Fruit fly (Drosophila melanogaster) whole organism, embryonic: ENCODE data around the gene CG13369.

ENCODE experiments used
- Atf-2 ChIP-seq: fragments of 200-800 bp; sonication (Bioruptor generic); optimal IDR thresholded peaks from 2 replicates; lab custom pipeline; 2016; ENCODE audit warnings: missing biosample characterization, missing genetic modification characterization
- Awh ChIP-seq: fragments of 200-800 bp; sonication (Bioruptor generic); IDR thresholded peaks from 2 replicates; pipeline ENCODE4, ENCODE4 v1.3.6; 2022; ENCODE audit warnings: missing biosample characterization, missing genetic modification characterization
- CG10209 ChIP-seq: fragments of 200-800 bp; sonication (Bioruptor generic); optimal IDR thresholded peaks from 3 replicates; lab custom pipeline; 2017; ENCODE audit warnings: missing biosample characterization, mild to moderate bottlenecking, missing genetic modification characterization, missing genetic modification reagents
- CG10565 ChIP-seq: fragments of 200-800 bp; sonication (Bioruptor generic); optimal IDR thresholded peaks from 3 replicates; lab custom pipeline; 2016; ENCODE audit warnings: missing biosample characterization, mild to moderate bottlenecking, missing genetic modification characterization
- CG10979 ChIP-seq: fragments of 200-800 bp; sonication (Bioruptor generic); optimal IDR thresholded peaks from 2 replicates; lab custom pipeline; 2018; ENCODE audit warnings: missing biosample characterization, mild to moderate bottlenecking, missing genetic modification characterization, moderate library complexity
- CG11247 ChIP-seq: fragments of 200-800 bp; sonication (Bioruptor generic); IDR thresholded peaks from 2 replicates; pipeline ENCODE4 v1.3.6; 2022; ENCODE audit warnings: missing biosample characterization, missing genetic modification characterization
- CG11456 ChIP-seq: fragments of 200-800 bp; sonication (Bioruptor generic); IDR thresholded peaks from 3 replicates; pipeline ENCODE4 v1.3.6; 2022; ENCODE audit warnings: missing biosample characterization, missing genetic modification characterization
- CG13296 ChIP-seq: fragments of 200-800 bp; sonication (Bioruptor generic); optimal IDR thresholded peaks from 3 replicates; lab custom pipeline; 2018; ENCODE audit warnings: missing biosample characterization, mild to moderate bottlenecking, missing genetic modification characterization
- CG14014 ChIP-seq: fragments of 200-800 bp; sonication (Bioruptor generic); IDR thresholded peaks from 2 replicates; pipeline ENCODE4 v1.3.6; 2022; ENCODE audit warnings: missing biosample characterization, missing genetic modification characterization
- CG15011 ChIP-seq: fragments of 200-800 bp; sonication (Bioruptor generic); optimal IDR thresholded peaks from 3 replicates; lab custom pipeline; 2018; ENCODE audit warnings: missing biosample characterization, mild to moderate bottlenecking, missing genetic modification characterization
- CG15073 ChIP-seq: fragments of 200-800 bp; sonication (Bioruptor generic); optimal IDR thresholded peaks from 2 replicates; lab custom pipeline; 2016; ENCODE audit warnings: missing biosample characterization, missing genetic modification characterization
- CG1647 ChIP-seq: fragments of 200-800 bp; sonication (Bioruptor generic); optimal IDR thresholded peaks from 3 replicates; lab custom pipeline; 2016; ENCODE audit warnings: missing biosample characterization, missing genetic modification characterization
- CG16813 ChIP-seq: fragments of 200-800 bp; sonication (Bioruptor generic); IDR thresholded peaks from 3 replicates; pipeline ENCODE4 v1.3.6; 2022; ENCODE audit warnings: missing biosample characterization, missing genetic modification characterization; ENCODE audit not compliant: partially characterized antibody
- CG17802 ChIP-seq: fragments of 200-800 bp; sonication (Bioruptor generic); optimal IDR thresholded peaks from 2 replicates; lab custom pipeline; 2018; ENCODE audit warnings: missing biosample characterization, mild to moderate bottlenecking, missing genetic modification characterization, moderate library complexity
- CG1832 ChIP-seq: fragments of 200-800 bp; sonication (Bioruptor generic); optimal IDR thresholded peaks from 2 replicates; lab custom pipeline; 2017; ENCODE audit warnings: missing biosample characterization, mild to moderate bottlenecking, missing genetic modification characterization, inconsistent platforms
- CG2889 ChIP-seq: fragments of 200-800 bp; sonication (Bioruptor generic); IDR thresholded peaks from 3 replicates; pipeline ENCODE4 v1.3.6; 2022; ENCODE audit warnings: missing biosample characterization, missing genetic modification characterization
- CG3065 ChIP-seq: fragments of 200-800 bp; sonication (Bioruptor generic); optimal IDR thresholded peaks from 2 replicates; lab custom pipeline; 2016; ENCODE audit warnings: missing biosample characterization, missing genetic modification characterization
- CG32532 ChIP-seq: fragments of 200-800 bp; sonication (Bioruptor generic); IDR thresholded peaks from 2 replicates; pipeline ENCODE4 v1.3.6; 2022; ENCODE audit warnings: missing biosample characterization, missing genetic modification characterization
- CG32772 ChIP-seq: fragments of 200-800 bp; sonication (Bioruptor generic); IDR thresholded peaks from 2 replicates; pipeline ENCODE4 v1.3.6; 2022; ENCODE audit warnings: missing biosample characterization, missing genetic modification characterization
- CG34376 ChIP-seq: fragments of 200-800 bp; sonication (Bioruptor generic); optimal IDR thresholded peaks from 2 replicates; lab custom pipeline; 2018; ENCODE audit warnings: missing biosample characterization, mild to moderate bottlenecking, missing genetic modification characterization
- CG34422 ChIP-seq: fragments of 200-800 bp; sonication (Bioruptor generic); IDR thresholded peaks from 3 replicates; pipeline ENCODE4 v1.3.6; 2022; ENCODE audit warnings: missing biosample characterization, missing genetic modification characterization
- CG9876 ChIP-seq: fragments of 200-800 bp; sonication (Bioruptor generic); optimal IDR thresholded peaks from 2 replicates; lab custom pipeline; 2016; ENCODE audit warnings: missing biosample characterization, missing genetic modification characterization
- CG9932 ChIP-seq: fragments of 200-800 bp; sonication (Bioruptor generic); IDR thresholded peaks from 2 replicates; pipeline ENCODE4 v1.3.6; 2022; ENCODE audit warnings: missing biosample characterization, missing genetic modification characterization
- CHES-1-like ChIP-seq: fragments of 200-800 bp; sonication (Bioruptor generic); optimal IDR thresholded peaks from 2 replicates; lab custom pipeline; 2016; ENCODE audit warnings: missing biosample characterization, missing genetic modification characterization
- HmgZ ChIP-seq: fragments of 200-800 bp; sonication (Bioruptor generic); optimal IDR thresholded peaks from 2 replicates; lab custom pipeline; 2018; ENCODE audit warnings: missing biosample characterization, mild to moderate bottlenecking, missing genetic modification characterization
- Hmr ChIP-seq: fragments of 200-800 bp; sonication (Bioruptor generic); optimal IDR thresholded peaks from 3 replicates; lab custom pipeline; 2017; ENCODE audit warnings: mild to moderate bottlenecking, missing biosample characterization, missing genetic modification reagents, missing genetic modification characterization
- MBD-R2 ChIP-seq: fragments of 200-800 bp; sonication (Bioruptor generic); IDR thresholded peaks from 2 replicates; pipeline ENCODE4 v1.3.6; 2022; ENCODE audit warnings: missing biosample characterization, missing genetic modification characterization
- NK7.1 ChIP-seq: fragments of 200-800 bp; sonication (Bioruptor generic); optimal IDR thresholded peaks from 3 replicates; lab custom pipeline; 2016; ENCODE audit warnings: missing biosample characterization, missing genetic modification characterization
- Oaz ChIP-seq: fragments of 200-800 bp; sonication (Bioruptor generic); IDR thresholded peaks from 2 replicates; pipeline ENCODE4 v1.3.6; 2022; ENCODE audit warnings: missing biosample characterization, missing genetic modification characterization
- Spps ChIP-seq: fragments of 200-800 bp; sonication (Bioruptor generic); optimal IDR thresholded peaks from 2 replicates; lab custom pipeline; 2018; ENCODE audit warnings: missing biosample characterization, mild to moderate bottlenecking, missing genetic modification characterization
- ap ChIP-seq: fragments of 200-800 bp; sonication (Bioruptor generic); IDR thresholded peaks from 2 replicates; pipeline ENCODE4 v1.3.6; 2022; ENCODE audit warnings: missing biosample characterization, missing genetic modification characterization
- bowl ChIP-seq: fragments of 200-800 bp; sonication (Bioruptor generic); IDR thresholded peaks from 2 replicates; pipeline ENCODE4 v1.3.6; 2022; ENCODE audit warnings: missing biosample characterization, missing genetic modification characterization
- chif ChIP-seq, 2 experiments: fragments of 200-800 bp; sonication (Bioruptor generic); optimal IDR thresholded peaks; 3 replicates each; lab custom pipeline; 2016; ENCODE audit warnings: missing biosample characterization in 2 of 2, missing genetic modification characterization in 2 of 2
- chm ChIP-seq: fragments of 200-800 bp; sonication (Bioruptor generic); IDR thresholded peaks from 2 replicates; pipeline ENCODE4 v1.3.6; 2022; ENCODE audit warnings: missing biosample characterization, missing genetic modification characterization
- crol ChIP-seq: fragments of 200-800 bp; sonication (Bioruptor generic); IDR thresholded peaks from 2 replicates; pipeline ENCODE4 v1.3.6; 2022; ENCODE audit warnings: missing biosample characterization, missing genetic modification characterization
- crp ChIP-seq, 2 experiments: fragments of 200-800 bp; sonication (Bioruptor generic); optimal IDR thresholded peaks; 2 replicates in 1 of 2; 3 replicates in 1 of 2; lab custom pipeline; 2017; ENCODE audit warnings: missing biosample characterization in 2 of 2, missing genetic modification characterization in 2 of 2, mild to moderate bottlenecking in 1 of 2, moderate library complexity in 1 of 2
- en ChIP-seq: fragments of 200-800 bp; sonication (Bioruptor generic); optimal IDR thresholded peaks from 2 replicates; lab custom pipeline; 2016; ENCODE audit warnings: missing biosample characterization, missing genetic modification characterization
- gro ChIP-seq: fragments of 200-800 bp; sonication (Bioruptor generic); optimal IDR thresholded peaks from 2 replicates; lab custom pipeline; 2016; ENCODE audit warnings: missing biosample characterization, missing genetic modification characterization
- gsb-n ChIP-seq: fragments of 200-800 bp; sonication (Bioruptor generic); optimal IDR thresholded peaks from 3 replicates; lab custom pipeline; 2018; ENCODE audit warnings: missing biosample characterization, mild to moderate bottlenecking, missing genetic modification characterization
- hbn ChIP-seq: fragments of 200-800 bp; sonication (Bioruptor generic); IDR thresholded peaks from 2 replicates; pipeline ENCODE4 v1.3.6; 2022; ENCODE audit warnings: missing biosample characterization, missing genetic modification characterization; ENCODE audit not compliant: partially characterized antibody
- jumu ChIP-seq: fragments of 200-800 bp; sonication (Bioruptor generic); optimal IDR thresholded peaks from 3 replicates; lab custom pipeline; 2016; ENCODE audit warnings: missing biosample characterization, missing genetic modification characterization
- lmd ChIP-seq: fragments of 200-800 bp; sonication (Bioruptor generic); IDR thresholded peaks from 2 replicates; pipeline ENCODE4 v1.3.6; 2022; ENCODE audit warnings: missing biosample characterization, missing genetic modification characterization
- nerfin-2 ChIP-seq: fragments of 200-800 bp; sonication (Bioruptor generic); IDR thresholded peaks from 2 replicates; pipeline ENCODE4 v1.3.6; 2022; ENCODE audit warnings: missing biosample characterization, missing genetic modification characterization; ENCODE audit not compliant: partially characterized antibody
- pita ChIP-seq: fragments of 200-800 bp; sonication (Bioruptor generic); optimal IDR thresholded peaks from 2 replicates; lab custom pipeline; 2017; ENCODE audit warnings: missing biosample characterization, mild to moderate bottlenecking, missing genetic modification characterization
- pnt ChIP-seq: fragments of 200-800 bp; sonication (Bioruptor generic); optimal IDR thresholded peaks from 3 replicates; lab custom pipeline; 2016; ENCODE audit warnings: missing biosample characterization, missing genetic modification characterization
- row ChIP-seq: fragments of 200-800 bp; sonication (Bioruptor generic); IDR thresholded peaks from 3 replicates; pipeline ENCODE4 v1.3.6; 2022; ENCODE audit warnings: missing biosample characterization, missing genetic modification characterization
- sima ChIP-seq: fragments of 200-800 bp; sonication (Bioruptor generic); optimal IDR thresholded peaks from 2 replicates; lab custom pipeline; 2016; ENCODE audit warnings: missing biosample characterization, missing genetic modification characterization
- stc ChIP-seq: fragments of 200-800 bp; sonication (Bioruptor generic); IDR thresholded peaks from 2 replicates; pipeline ENCODE4 v1.3.6; 2022; ENCODE audit warnings: missing biosample characterization, missing genetic modification characterization
- unc-4 ChIP-seq: fragments of 200-800 bp; sonication (Bioruptor generic); IDR thresholded peaks from 2 replicates; pipeline ENCODE4 v1.3.6; 2022; ENCODE audit warnings: missing biosample characterization, missing genetic modification characterization; ENCODE audit not compliant: partially characterized antibody
- vnd ChIP-seq: fragments of 200-800 bp; sonication (Bioruptor generic); IDR thresholded peaks from 3 replicates; pipeline ENCODE4 v1.3.6; 2022; ENCODE audit warnings: missing biosample characterization, missing genetic modification characterization; ENCODE audit not compliant: partially characterized antibody

The CG13369 gene

dm6 chrX:629239-629821 is 6.1 kb downstream of the CG13369 start, which contains the start of the genes RpL36 and Mybbp1A (continued):
- peak in 1 of 2 experiments; percentile 56 for TF ChIP-seq crp (GFP tag; optimal IDR thresholded peaks at IDR 0.05; lab: Kevin White, UChicago)
- no peak for TF ChIP-seq CG15073
- no peak for TF ChIP-seq Spps (tag; lab: Kevin White, UChicago)
- peak; percentile 16 for TF ChIP-seq CG1647 (GFP tag; lab: Kevin White, UChicago)
- 0 out of 2 replicates have a peak, but pooled peaks have one; percentile 42 for TF ChIP-seq MBD-R2 (GFP tag; lab: Robert Waterston, UW)
- TF ChIP-seq CG10209 (GFP tag; lab: Kevin White, UChicago), result peak; percentile 82
- peak; percentile 82 for TF ChIP-seq CG13296 (GFP tag; lab: Kevin White, UChicago)
- peak; percentile 58 for TF ChIP-seq ap (GFP tag; lab: Robert Waterston, UW)
- TF ChIP-seq bowl (GFP tag; lab: Robert Waterston, UW), result 0 out of 2 replicates have a peak, but pooled peaks have one; percentile 30
- peak; percentile 70 for TF ChIP-seq CG32772 (GFP tag; lab: Robert Waterston, UW)
- peak; percentile 83 for TF ChIP-seq nerfin-2
- TF ChIP-seq gro, result peak; percentile 83
- peak; percentile 63; the same call in 1 of the 2 replicates for TF ChIP-seq CG11247 (GFP tag; lab: Robert Waterston, UW)
- TF ChIP-seq CG9932 (GFP tag; lab: Robert Waterston, UW), result peak; percentile 68
- peak; percentile 92 for TF ChIP-seq CG16813
- TF ChIP-seq jumu (GFP tag; lab: Kevin White, UChicago), result peak; percentile 25
- peak; percentile 85 for TF ChIP-seq CHES-1-like (GFP tag; lab: Kevin White, UChicago)
- peak; percentile 45 for TF ChIP-seq stc (GFP tag; lab: Robert Waterston, UW)
- TF ChIP-seq CG11456 (GFP tag; lab: Robert Waterston, UW), result peak; percentile 79; the same call in 2 of the 3 replicates
- TF ChIP-seq row (GFP tag; lab: Robert Waterston, UW), result peak; percentile 53; the same call in 2 of the 3 replicates
- peak; percentile 79 for TF ChIP-seq CG34422 (GFP tag; lab: Robert Waterston, UW)
- TF ChIP-seq Oaz (GFP tag; lab: Robert Waterston, UW), result peak; percentile 38; the same call in 1 of the 2 replicates
- TF ChIP-seq CG17802, result peak; percentile 35
- TF ChIP-seq CG10565, result no peak
- TF ChIP-seq CG14014, result peak; percentile 69
- TF ChIP-seq pnt (GFP tag; lab: Kevin White, UChicago), result peak; percentile 25
- peak; percentile 46 for TF ChIP-seq Atf-2
- TF ChIP-seq CG15011 (GFP tag; lab: Kevin White, UChicago), result peak; percentile 75
- TF ChIP-seq sima (GFP tag; lab: Kevin White, UChicago), result peak; percentile 24
- TF ChIP-seq Hmr (GFP tag; lab: Kevin White, UChicago), result peak; percentile 90
- TF ChIP-seq chif (GFP tag; optimal IDR thresholded peaks at IDR 0.05; lab: Kevin White, UChicago), result peak; percentile 56 to 68
- TF ChIP-seq gsb-n (tag; lab: Kevin White, UChicago), result no peak
- TF ChIP-seq lmd (GFP tag; lab: Robert Waterston, UW), result peak; percentile 60
- TF ChIP-seq CG2889, result 0 out of 3 replicates have a peak, but pooled peaks have one; percentile 37
- TF ChIP-seq crol (GFP tag; lab: Robert Waterston, UW), result no peak
- peak; percentile 61; the same call in 1 of the 2 replicates for TF ChIP-seq chm (GFP tag; lab: Robert Waterston, UW)
- TF ChIP-seq CG10979 (tag; lab: Kevin White, UChicago), result peak; percentile 51
- TF ChIP-seq CG1832, result no peak
- peak; percentile 15; the same call in 1 of the 2 replicates for TF ChIP-seq Awh
- peak; percentile 85 for TF ChIP-seq unc-4
- no peak for TF ChIP-seq pita (GFP tag; lab: Kevin White, UChicago)
- peak; percentile 74 for TF ChIP-seq HmgZ
- peak; percentile 83 for TF ChIP-seq CG32532 (GFP tag; lab: Robert Waterston, UW)
- TF ChIP-seq CG34376 (GFP tag; lab: Kevin White, UChicago), result peak; percentile 84
- TF ChIP-seq hbn (GFP tag; lab: Robert Waterston, UW), result peak; percentile 61
- peak; percentile 78 for TF ChIP-seq CG9876 (GFP tag; lab: Kevin White, UChicago)
- peak; percentile 43 for TF ChIP-seq CG3065 (GFP tag; lab: Kevin White, UChicago)
- TF ChIP-seq NK7.1 (GFP tag; lab: Kevin White, UChicago), result peak; percentile 67
- peak; percentile 99 for TF ChIP-seq vnd
- peak; percentile 56 for TF ChIP-seq en
